Fruit fly (Drosophila melanogaster) whole organism: ENCODE measurements around the gene DNaseII.

Source experiments
- CG8478 ChIP-seq: fragments of >200 bp; optimal IDR thresholded peaks from 2 replicates; lab custom pipeline; 2018; ENCODE audit warnings: inconsistent platforms
- EcR ChIP-seq, 2 experiments: fragments of >200 bp; optimal IDR thresholded peaks; 2 replicates each; lab custom pipeline; 2017; ENCODE audit warnings: missing biosample characterization in 2 of 2, missing genetic modification characterization in 2 of 2, missing genetic modification reagents in 2 of 2
- usp ChIP-seq: fragments of >200 bp; optimal IDR thresholded peaks from 2 replicates; lab custom pipeline; 2017; ENCODE audit warnings: missing biosample characterization, missing genetic modification characterization, mixed read lengths

- TF ChIP-seq EcR (GFP tag; optimal IDR thresholded peaks at IDR 0.05; lab: Kevin White, UChicago) (no peak), CG8478 (lab: Kevin White, UChicago) (no peak), usp (GFP tag; lab: Kevin White, UChicago) (no peak)
These were observed 33.8 kb downstream of the DNaseII start, which contains the start of gene htl for dm6 chr3R:18052799-18053586.
